Worm (Caenorhabditis elegans): ENCODE measurements around the gene H20J04.4.

Gene H20J04.4

ce11 chrII:4378195-4378594, 49.4 kb downstream of the H20J04.4 start, which contains the start of gene B0286.1:
Gene B0286.1 (plus strand): TSS chrII:4378495.
- TF ChIP-seq ztf-1 (GFP tag; conservative IDR thresholded peaks at IDR 0.05) (no peak), gmeb-1 (tag; optimal IDR thresholded peaks at IDR 0.05) (no peak), nhr-237 (tag; optimal IDR thresholded peaks at IDR 0.05) (no peak), crh-2 (tag; optimal IDR thresholded peaks at IDR 0.05) (no peak), nhr-6 (tag; optimal IDR thresholded peaks at IDR 0.05) (no peak), nhr-12 (tag; optimal IDR thresholded peaks at IDR 0.05) (no peak), peb-1 (tag; optimal IDR thresholded peaks at IDR 0.05) (no peak), sem-4 (tag; optimal IDR thresholded peaks at IDR 0.05) (no peak)

ce11 chrII:4383306-4383705, 54.5 kb downstream of the H20J04.4 start, which contains the start of gene fkh-6:
Gene fkh-6 (minus strand): TSS chrII:4383406.
- TF ChIP-seq nhr-237 (tag; optimal IDR thresholded peaks at IDR 0.05) (no peak), elt-3 (tag; optimal IDR thresholded peaks at IDR 0.05) (no peak), lsy-2 (tag; optimal IDR thresholded peaks at IDR 0.05) (no peak), mab-5 (tag; optimal IDR thresholded peaks at IDR 0.05) (no peak), Y55F3AM.14 (GFP tag; optimal IDR thresholded peaks at IDR 0.05) (no peak), nhr-25 (tag; optimal IDR thresholded peaks at IDR 0.05) (no peak), ztf-4 (tag; optimal IDR thresholded peaks at IDR 0.05) (no peak), elt-1 (tag; optimal IDR thresholded peaks at IDR 0.05) (no peak), dmd-4 (tag; optimal IDR thresholded peaks at IDR 0.05) (no peak), crh-2 (tag; optimal IDR thresholded peaks at IDR 0.05) (no peak), ama-1 (optimal IDR thresholded peaks at IDR 0.05) (no peak), mbf-1 (tag; optimal IDR thresholded peaks at IDR 0.05) (no peak), nhr-129 (tag; optimal IDR thresholded peaks at IDR 0.05) (no peak), F13H6.1 (tag; optimal IDR thresholded peaks at IDR 0.05) (no peak), zag-1 (tag; optimal IDR thresholded peaks at IDR 0.05) (no peak), peb-1 (tag; optimal IDR thresholded peaks at IDR 0.05) (no peak), nhr-12 (tag; optimal IDR thresholded peaks at IDR 0.05) (no peak), blmp-1 (tag; optimal IDR thresholded peaks at IDR 0.05; ENCODE audit: insufficient read depth) (no peak), nhr-23 (tag; optimal IDR thresholded peaks at IDR 0.05) (no peak)
